Fruit fly (Drosophila melanogaster) whole organism, embryonic: Measurements from ENCODE around the gene Atx-1.

Experiments used
- B-H1 ChIP-seq: fragments of 200-800 bp; sonication (Bioruptor generic); IDR thresholded peaks from 3 replicates; pipeline ENCODE4 v1.3.6; 2022; ENCODE audit warnings: missing biosample characterization, missing genetic modification characterization
- CG10565 ChIP-seq: fragments of 200-800 bp; sonication (Bioruptor generic); optimal IDR thresholded peaks from 3 replicates; lab custom pipeline; 2016; ENCODE audit warnings: missing biosample characterization, mild to moderate bottlenecking, missing genetic modification characterization
- CG10959 ChIP-seq: fragments of 200-800 bp; sonication (Bioruptor generic); IDR thresholded peaks from 2 replicates; pipeline ENCODE4 v1.3.6; 2022; ENCODE audit warnings: missing biosample characterization, missing genetic modification characterization
- CG11247 ChIP-seq: fragments of 200-800 bp; sonication (Bioruptor generic); IDR thresholded peaks from 2 replicates; pipeline ENCODE4 v1.3.6; 2022; ENCODE audit warnings: missing biosample characterization, missing genetic modification characterization
- CG12155 ChIP-seq: fragments of 200-800 bp; sonication (Bioruptor generic); optimal IDR thresholded peaks from 3 replicates; lab custom pipeline; 2016; ENCODE audit warnings: missing biosample characterization, missing genetic modification characterization
- CG12659 ChIP-seq: fragments of 200-800 bp; sonication (Bioruptor generic); optimal IDR thresholded peaks from 3 replicates; lab custom pipeline; 2017; ENCODE audit warnings: mild to moderate bottlenecking, missing biosample characterization, missing genetic modification reagents, missing genetic modification characterization
- CG12744 ChIP-seq: fragments of 200-800 bp; sonication (Bioruptor generic); optimal IDR thresholded peaks from 2 replicates; lab custom pipeline; 2016; ENCODE audit warnings: missing biosample characterization, missing genetic modification characterization
- CG1603 ChIP-seq: fragments of 200-800 bp; sonication (Bioruptor generic); optimal IDR thresholded peaks from 2 replicates; lab custom pipeline; 2019; ENCODE audit warnings: missing biosample characterization, mild to moderate bottlenecking, missing genetic modification characterization, moderate library complexity
- CG16813 ChIP-seq: fragments of 200-800 bp; sonication (Bioruptor generic); IDR thresholded peaks from 3 replicates; pipeline ENCODE4 v1.3.6; 2022; ENCODE audit warnings: missing biosample characterization, missing genetic modification characterization; ENCODE audit not compliant: partially characterized antibody
- CG16863 ChIP-seq: fragments of 200-800 bp; sonication (Bioruptor generic); optimal IDR thresholded peaks from 3 replicates; lab custom pipeline; 2016; ENCODE audit warnings: missing biosample characterization, missing genetic modification characterization
- CG17829 ChIP-seq: fragments of 200-800 bp; optimal IDR thresholded peaks from 2 replicates; lab custom pipeline; 2019; ENCODE audit warnings: missing biosample characterization, mild to moderate bottlenecking, missing genetic modification characterization, moderate library complexity
- CG18599 ChIP-seq: fragments of 200-800 bp; sonication (Bioruptor generic); optimal IDR thresholded peaks from 3 replicates; lab custom pipeline; 2017; ENCODE audit warnings: missing biosample characterization, missing genetic modification characterization, mild to moderate bottlenecking, moderate library complexity, missing genetic modification reagents
- CG31441 ChIP-seq: fragments of 200-800 bp; sonication (Bioruptor generic); IDR thresholded peaks from 2 replicates; pipeline ENCODE4 v1.3.6; 2022; ENCODE audit warnings: missing biosample characterization, missing genetic modification characterization
- CG32767 ChIP-seq: fragments of 200-800 bp; sonication (Bioruptor generic); IDR thresholded peaks from 2 replicates; pipeline ENCODE4 v1.3.6; 2022; ENCODE audit warnings: missing biosample characterization, missing genetic modification characterization
- CG7357 ChIP-seq: fragments of 200-800 bp; sonication (Bioruptor generic); IDR thresholded peaks from 3 replicates; pipeline ENCODE4 v1.3.6; 2022; ENCODE audit warnings: missing biosample characterization, missing genetic modification characterization
- CG8281 ChIP-seq: fragments of 200-800 bp; sonication (Bioruptor generic); optimal IDR thresholded peaks from 2 replicates; lab custom pipeline; 2018; ENCODE audit warnings: missing biosample characterization, mild to moderate bottlenecking, missing genetic modification characterization, moderate library complexity
- CTCF ChIP-seq: fragments of 200-800 bp; sonication (Bioruptor generic); optimal IDR thresholded peaks from 2 replicates; lab custom pipeline; 2017; ENCODE audit warnings: missing biosample characterization, mild to moderate bottlenecking, missing genetic modification characterization, moderate library complexity
- Dad ChIP-seq: fragments of 200-800 bp; sonication (Bioruptor generic); optimal IDR thresholded peaks from 3 replicates; lab custom pipeline; 2016; ENCODE audit warnings: missing biosample characterization, missing genetic modification characterization
- Dbx ChIP-seq: fragments of 200-800 bp; sonication (Bioruptor generic); IDR thresholded peaks from 3 replicates; pipeline ENCODE4 v1.3.6; 2022; ENCODE audit warnings: missing biosample characterization, missing genetic modification characterization
- Dp ChIP-seq: fragments of 200-800 bp; sonication (Bioruptor generic); optimal IDR thresholded peaks from 2 replicates; lab custom pipeline; 2018; ENCODE audit warnings: missing biosample characterization, mild to moderate bottlenecking, missing genetic modification characterization, moderate library complexity
- Dref ChIP-seq: fragments of 200-800 bp; sonication (Bioruptor generic); IDR thresholded peaks from 2 replicates; pipeline ENCODE4 v1.3.6; 2022; ENCODE audit warnings: missing biosample characterization, missing genetic modification characterization
- Ets65A ChIP-seq: fragments of 200-800 bp; sonication (Bioruptor generic); peaks from one replicate; lab custom pipeline; 2016; ENCODE audit warnings: missing biosample characterization, missing genetic modification characterization
- HLH3B ChIP-seq: fragments of 200-800 bp; sonication (Bioruptor generic); IDR thresholded peaks from 2 replicates; pipeline ENCODE4 v1.3.6; 2022; ENCODE audit warnings: missing biosample characterization, missing genetic modification characterization
- Hmx ChIP-seq: fragments of 200-800 bp; sonication (Bioruptor generic); optimal IDR thresholded peaks from 2 replicates; lab custom pipeline; 2016; ENCODE audit warnings: missing biosample characterization, missing genetic modification characterization
- Lpt ChIP-seq: fragments of >200 bp; optimal IDR thresholded peaks from 2 replicates; lab custom pipeline; 2018; ENCODE audit warnings: missing biosample characterization, missing genetic modification characterization
- MBD-R2 ChIP-seq: fragments of 200-800 bp; sonication (Bioruptor generic); IDR thresholded peaks from 2 replicates; pipeline ENCODE4 v1.3.6; 2022; ENCODE audit warnings: missing biosample characterization, missing genetic modification characterization
- Max ChIP-seq: fragments of 200-800 bp; sonication (Bioruptor generic); optimal IDR thresholded peaks from 2 replicates; lab custom pipeline; 2016; ENCODE audit warnings: missing biosample characterization, mild to moderate bottlenecking, missing genetic modification characterization
- Mes4 ChIP-seq: fragments of 200-800 bp; sonication (Bioruptor generic); optimal IDR thresholded peaks from 2 replicates; lab custom pipeline; 2016; ENCODE audit warnings: missing biosample characterization, missing genetic modification characterization
- NK7.1 ChIP-seq: fragments of 200-800 bp; sonication (Bioruptor generic); optimal IDR thresholded peaks from 3 replicates; lab custom pipeline; 2016; ENCODE audit warnings: missing biosample characterization, missing genetic modification characterization
- Neu2 ChIP-seq: fragments of 200-800 bp; sonication (Bioruptor generic); optimal IDR thresholded peaks from 3 replicates; lab custom pipeline; 2016; ENCODE audit warnings: missing biosample characterization, missing genetic modification characterization, borderline replicate concordance
- Nf-YC ChIP-seq: fragments of 200-800 bp; optimal IDR thresholded peaks from 3 replicates; lab custom pipeline; 2019; ENCODE audit warnings: missing biosample characterization, mild to moderate bottlenecking, missing genetic modification characterization, moderate library complexity
- Rfx ChIP-seq: fragments of 200-800 bp; sonication (Bioruptor generic); IDR thresholded peaks from 2 replicates; pipeline ENCODE4 v1.3.6; 2022; ENCODE audit warnings: missing biosample characterization, missing genetic modification characterization
- Side ChIP-seq: fragments of 200-800 bp; sonication (Bioruptor generic); optimal IDR thresholded peaks from 2 replicates; lab custom pipeline; 2016; ENCODE audit warnings: missing biosample characterization, missing genetic modification characterization
- Spps ChIP-seq: fragments of 200-800 bp; sonication (Bioruptor generic); optimal IDR thresholded peaks from 2 replicates; lab custom pipeline; 2018; ENCODE audit warnings: missing biosample characterization, mild to moderate bottlenecking, missing genetic modification characterization
- Ssrp ChIP-seq: fragments of 200-800 bp; sonication (Bioruptor generic); optimal IDR thresholded peaks from 2 replicates; lab custom pipeline; 2018; ENCODE audit warnings: missing biosample characterization, mild to moderate bottlenecking, missing genetic modification characterization, moderate library complexity
- al ChIP-seq: fragments of 200-800 bp; sonication (Bioruptor generic); IDR thresholded peaks from 2 replicates; pipeline ENCODE4 v1.3.6; 2022; ENCODE audit warnings: missing biosample characterization, missing genetic modification characterization
- ap ChIP-seq: fragments of 200-800 bp; sonication (Bioruptor generic); IDR thresholded peaks from 2 replicates; pipeline ENCODE4 v1.3.6; 2022; ENCODE audit warnings: missing biosample characterization, missing genetic modification characterization
- dan ChIP-seq: fragments of 200-800 bp; sonication (Bioruptor generic); IDR thresholded peaks from 2 replicates; pipeline ENCODE4 v1.3.6; 2022; ENCODE audit warnings: missing biosample characterization, missing genetic modification characterization
- exex ChIP-seq: fragments of 200-800 bp; sonication (Bioruptor generic); optimal IDR thresholded peaks from 4 replicates; lab custom pipeline; 2018; ENCODE audit warnings: missing biosample characterization, mild to moderate bottlenecking, missing genetic modification characterization, moderate library complexity
- gro ChIP-seq: fragments of 200-800 bp; sonication (Bioruptor generic); optimal IDR thresholded peaks from 2 replicates; lab custom pipeline; 2016; ENCODE audit warnings: missing biosample characterization, missing genetic modification characterization
- hkb ChIP-seq, 2 experiments: fragments of 200-800 bp in 1 of 2; fragments of >200 bp in 1 of 2; sonication (Bioruptor generic) in 1 of 2; IDR thresholded peaks in 1 of 2; optimal IDR thresholded peaks in 1 of 2; 2 replicates each; pipeline versions ENCODE4 v1.3.6 to Lab custom; 2017 to 2022; ENCODE audit warnings: missing biosample characterization in 1 of 2, missing genetic modification characterization in 1 of 2
- hth ChIP-seq: fragments of >200 bp; optimal IDR thresholded peaks from 2 replicates; lab custom pipeline; 2017; ENCODE audit warnings: inconsistent platforms
- ind ChIP-seq: fragments of 200-800 bp; sonication (Bioruptor generic); optimal IDR thresholded peaks from 3 replicates; lab custom pipeline; 2016; ENCODE audit warnings: missing biosample characterization, missing genetic modification characterization
- ken ChIP-seq: fragments of 200-800 bp; sonication (Bioruptor generic); IDR thresholded peaks from 3 replicates; pipeline ENCODE4 v1.3.6; 2022; ENCODE audit warnings: missing biosample characterization, missing genetic modification characterization
- lola ChIP-seq, 3 experiments: fragments of >200 bp in 2 of 3; fragments of 200-800 bp in 1 of 3; sonication (Bioruptor generic) in 1 of 3; optimal IDR thresholded peaks; 2 replicates each; lab custom pipeline; 2017 to 2019; ENCODE audit warnings: missing biosample characterization in 3 of 3, missing genetic modification characterization in 3 of 3, mild to moderate bottlenecking in 1 of 3, moderate library complexity in 1 of 3
- mld ChIP-seq: fragments of 200-800 bp; sonication (Bioruptor generic); IDR thresholded peaks from 3 replicates; pipeline ENCODE4 v1.3.6; 2022; ENCODE audit warnings: missing biosample characterization, missing genetic modification characterization; ENCODE audit not compliant: partially characterized antibody
- nom ChIP-seq: fragments of 200-800 bp; sonication (Bioruptor generic); optimal IDR thresholded peaks from 2 replicates; lab custom pipeline; 2017; ENCODE audit warnings: missing biosample characterization, missing genetic modification characterization, mild to moderate bottlenecking, moderate library complexity, missing genetic modification reagents
- onecut ChIP-seq: fragments of 200-800 bp; sonication (Bioruptor generic); IDR thresholded peaks from 2 replicates; pipeline ENCODE4 v1.3.6; 2022; ENCODE audit warnings: missing biosample characterization, missing genetic modification characterization
- p53 ChIP-seq: fragments of 200-800 bp; sonication (Bioruptor generic); optimal IDR thresholded peaks from 2 replicates; lab custom pipeline; 2016; ENCODE audit warnings: missing biosample characterization, missing genetic modification characterization
- ro ChIP-seq: fragments of 200-800 bp; sonication (Bioruptor generic); IDR thresholded peaks from 2 replicates; pipeline ENCODE4 v1.3.6; 2022; ENCODE audit warnings: missing biosample characterization, missing genetic modification characterization
- sna ChIP-seq: fragments of 200-800 bp; sonication (Bioruptor generic); IDR thresholded peaks from 2 replicates; pipeline ENCODE4 v1.3.6; 2022; ENCODE audit warnings: missing biosample characterization, missing genetic modification characterization; ENCODE audit not compliant: partially characterized antibody
- usp ChIP-seq: fragments of >200 bp; optimal IDR thresholded peaks from 2 replicates; lab custom pipeline; 2017; ENCODE audit warnings: missing biosample characterization, missing genetic modification characterization

The Atx-1 gene

DNA sequence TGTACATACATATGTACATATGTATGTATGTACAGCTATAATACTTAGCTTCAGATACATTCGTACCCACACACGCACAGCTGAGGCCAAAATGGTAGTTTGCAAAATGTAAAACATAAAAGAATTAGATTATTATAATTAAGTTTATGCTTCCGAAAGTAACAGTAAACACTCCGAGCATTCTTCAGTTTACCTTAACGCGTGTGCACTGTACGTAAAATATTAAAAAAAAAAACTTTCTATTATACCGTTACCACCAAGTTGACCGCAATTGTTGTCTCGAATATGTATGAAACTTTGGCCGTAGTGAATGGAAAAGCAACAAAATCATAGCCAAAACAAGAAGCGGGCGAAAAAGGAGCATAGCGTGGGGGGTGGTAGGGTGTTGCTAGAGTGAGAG, 31.6 kb downstream of the Atx-1 start (continued):
- TF ChIP-seq exex (tag; lab: Kevin White, UChicago) (peak; percentile 46), MBD-R2 (peak; percentile 31; the same call in 1 of the 2 replicates), Hmx (GFP tag; lab: Kevin White, UChicago) (peak; percentile 43), Mes4 (GFP tag; lab: Kevin White, UChicago) (peak; percentile 55), al (GFP tag; lab: Robert Waterston, UW) (peak; percentile 64), Max (GFP tag; lab: Kevin White, UChicago) (peak; percentile 69), CG12744 (GFP tag; lab: Kevin White, UChicago) (peak; percentile 61), lola (GFP tag; optimal IDR thresholded peaks at IDR 0.05; lab: Kevin White, UChicago) (peak in 1 of 3 experiments; percentile 62), CG8281 (tag; lab: Kevin White, UChicago) (peak; percentile 52), CG10565 (GFP tag; lab: Kevin White, UChicago) (peak; percentile 28), CG16813 (no peak), CG12155 (GFP tag; lab: Kevin White, UChicago) (peak; percentile 77), mld (GFP tag; lab: Robert Waterston, UW) (no peak), dan (GFP tag; lab: Robert Waterston, UW) (no peak), Ets65A (GFP tag; lab: Kevin White, UChicago) (peak; percentile 94), sna (GFP tag; lab: Robert Waterston, UW) (no peak), Lpt (GFP tag; lab: Kevin White, UChicago) (no peak), Ssrp (tag; lab: Kevin White, UChicago) (peak; percentile 80), Dp (GFP tag; lab: Kevin White, UChicago) (no peak), ro (no peak), ap (peak; percentile 66), usp (no peak), Neu2 (no peak), CG12659 (GFP tag; lab: Kevin White, UChicago) (peak; percentile 85), Dref (GFP tag; lab: Robert Waterston, UW) (no peak), CG31441 (GFP tag; lab: Robert Waterston, UW) (peak; percentile 90), ind (peak; percentile 77), hkb (optimal IDR thresholded peaks at IDR 0.05; lab: Kevin White, UChicago) (no peak), hkb (GFP tag; IDR thresholded peaks at IDR 0.05; lab: Robert Waterston, UW) (peak; percentile 87), CG32767 (GFP tag; lab: Robert Waterston, UW) (peak; percentile 48; the same call in 1 of the 2 replicates), Dbx (GFP tag; lab: Robert Waterston, UW) (peak; percentile 69), CG16863 (GFP tag; lab: Kevin White, UChicago) (peak; percentile 61), CG10959 (GFP tag; lab: Robert Waterston, UW) (0 out of 2 replicates have a peak, but pooled peaks have one; percentile 30), Side (GFP tag; lab: Kevin White, UChicago) (peak; percentile 74), CG1603 (peak; percentile 46), CG7357 (peak; percentile 60; the same call in 1 of the 3 replicates), Rfx (GFP tag; lab: Robert Waterston, UW) (peak; percentile 79), p53 (no peak), onecut (peak; percentile 70), NK7.1 (peak; percentile 19), ken (peak; percentile 78), CG17829 (peak; percentile 70), B-H1 (GFP tag; lab: Robert Waterston, UW) (peak; percentile 73), hth (lab: Kevin White, UChicago) (no peak), CG18599 (GFP tag; lab: Kevin White, UChicago) (peak; percentile 94), Spps (tag; lab: Kevin White, UChicago) (peak; percentile 50), nom (GFP tag; lab: Kevin White, UChicago) (no peak), CG11247 (GFP tag; lab: Robert Waterston, UW) (peak; percentile 76), HLH3B (GFP tag; lab: Robert Waterston, UW) (peak; percentile 81), Nf-YC (tag; lab: Kevin White, UChicago) (peak; percentile 35), gro (GFP tag; lab: Kevin White, UChicago) (peak; percentile 63), CTCF (GFP tag; lab: Kevin White, UChicago) (peak; percentile 46), Dad (GFP tag; lab: Kevin White, UChicago) (peak; percentile 65)
